Fruit fly (Drosophila melanogaster): ENCODE data around the gene CYLD.
A peak's percentile ranks its signal among the peaks of the same experiment; 100 is the strongest.

dm6 chr2L:10260750-10261493 lies 38.7 kb downstream of the CYLD start, which contains the start of gene Pten:
- TF ChIP-seq abd-A (tag; optimal IDR thresholded peaks at IDR 0.05), result no peak
- TF ChIP-seq Dp (GFP tag; optimal IDR thresholded peaks at IDR 0.05), result peak; percentile 28
- TF ChIP-seq sens (GFP tag), result peak; percentile 96
- peak; percentile 77 for TF ChIP-seq CG2116 (GFP tag; optimal IDR thresholded peaks at IDR 0.05)
- TF ChIP-seq TFAM (GFP tag; optimal IDR thresholded peaks at IDR 0.05), result no peak
